Worm (Caenorhabditis elegans) whole organism, L2 larva: Measurements from ENCODE around the gene ZC21.10.

Experiments
- R02D3.7 ChIP-seq: fragments of 150-350 bp; optimal IDR thresholded peaks from 2 replicates; lab custom pipeline; 2014; ENCODE audit warnings: missing biosample characterization, missing genetic modification characterization
- ZK546.5 ChIP-seq: sonication (generic microtip); optimal IDR thresholded peaks from 2 replicates; lab custom pipeline; 2017; ENCODE audit warnings: missing biosample characterization, missing genetic modification characterization
- alr-1 ChIP-seq: fragments of 150-350 bp; optimal IDR thresholded peaks from 2 replicates; lab custom pipeline; 2014; ENCODE audit warnings: missing biosample characterization, missing genetic modification characterization
- aly-2 ChIP-seq: fragments of 150-350 bp; optimal IDR thresholded peaks from 2 replicates; lab custom pipeline; 2014; ENCODE audit warnings: missing biosample characterization, missing genetic modification characterization
- ceh-82 ChIP-seq: fragments of 150-350 bp; optimal IDR thresholded peaks from 2 replicates; lab custom pipeline; 2014; ENCODE audit warnings: missing biosample characterization, missing genetic modification characterization
- egl-27 ChIP-seq: sonication (generic microtip); optimal IDR thresholded peaks from 3 replicates; lab custom pipeline; 2017; ENCODE audit warnings: missing biosample characterization, missing genetic modification reagents, missing genetic modification characterization
- elt-3 ChIP-seq: sonication (generic microtip); optimal IDR thresholded peaks from 2 replicates; lab custom pipeline; 2017; ENCODE audit warnings: missing biosample characterization, missing genetic modification characterization
- lin-11 ChIP-seq: fragments of 150-350 bp; sonication (generic microtip); optimal IDR thresholded peaks from 2 replicates; lab custom pipeline; 2014; ENCODE audit warnings: missing biosample characterization, missing genetic modification characterization, inconsistent platforms, mixed read lengths
- lin-13 ChIP-seq: fragments of 150-350 bp; optimal IDR thresholded peaks from 2 replicates; lab custom pipeline; 2014; ENCODE audit warnings: missing biosample characterization, missing genetic modification reagents, missing genetic modification characterization
- nhr-12 ChIP-seq: fragments of 150-350 bp; optimal IDR thresholded peaks from 2 replicates; lab custom pipeline; 2014; ENCODE audit warnings: missing biosample characterization, missing genetic modification characterization
- nhr-129 ChIP-seq: fragments of 150-350 bp; optimal IDR thresholded peaks from 2 replicates; lab custom pipeline; 2014; ENCODE audit warnings: missing biosample characterization, missing genetic modification characterization
- nhr-21 ChIP-seq: fragments of 150-350 bp; optimal IDR thresholded peaks from 2 replicates; lab custom pipeline; 2014; ENCODE audit warnings: missing biosample characterization, missing genetic modification characterization
- nhr-23 ChIP-seq: fragments of 150-350 bp; optimal IDR thresholded peaks from 2 replicates; lab custom pipeline; 2014; ENCODE audit warnings: missing biosample characterization, missing genetic modification reagents, missing genetic modification characterization
- nhr-237 ChIP-seq: fragments of 150-350 bp; optimal IDR thresholded peaks from 2 replicates; lab custom pipeline; 2014; ENCODE audit warnings: missing biosample characterization, missing genetic modification characterization
- nhr-25 ChIP-seq: fragments of 150-350 bp; sonication (generic microtip); optimal IDR thresholded peaks from 3 replicates; lab custom pipeline; 2014; ENCODE audit warnings: missing biosample characterization, missing genetic modification characterization
- nhr-6 ChIP-seq: fragments of 150-350 bp; optimal IDR thresholded peaks from 2 replicates; lab custom pipeline; 2014; ENCODE audit warnings: missing biosample characterization, missing genetic modification characterization
- nhr-77 ChIP-seq: fragments of 150-350 bp; optimal IDR thresholded peaks from 2 replicates; lab custom pipeline; 2014; ENCODE audit warnings: missing biosample characterization, missing genetic modification characterization
- sma-3 ChIP-seq: sonication (generic microtip); optimal IDR thresholded peaks from 2 replicates; lab custom pipeline; 2016; ENCODE audit warnings: missing genetic modification reagents, missing genetic modification characterization, missing compliant biosample characterization
- sma-9 ChIP-seq, 2 experiments: fragments of 150-350 bp in 1 of 2; sonication (generic microtip) in 1 of 2; optimal IDR thresholded peaks; 2 replicates each; lab custom pipeline; 2014 to 2016; ENCODE audit warnings: missing genetic modification characterization in 2 of 2, mild to moderate bottlenecking in 1 of 2, missing biosample characterization in 1 of 2, missing compliant biosample characterization in 1 of 2, missing genetic modification reagents in 1 of 2, moderate library complexity in 1 of 2
- unc-55 ChIP-seq: fragments of 150-350 bp; sonication (generic microtip); optimal IDR thresholded peaks from 3 replicates; lab custom pipeline; 2014; ENCODE audit warnings: missing biosample characterization, missing genetic modification reagents, missing genetic modification characterization
- unc-62 ChIP-seq: fragments of 150-350 bp; optimal IDR thresholded peaks from 2 replicates; lab custom pipeline; 2014; ENCODE audit warnings: missing biosample characterization, missing genetic modification reagents, missing genetic modification characterization
- ztf-1 ChIP-seq: fragments of 200-800 bp; sonication (Bioruptor generic); conservative IDR thresholded peaks from 2 replicates; pipeline ENCODE4 v1.3.6; 2022; ENCODE audit warnings: missing genetic modification characterization, missing compliant biosample characterization
- ztf-11 ChIP-seq: sonication (generic microtip); optimal IDR thresholded peaks from 2 replicates; lab custom pipeline; 2017; ENCODE audit warnings: missing biosample characterization, missing genetic modification characterization

ZC21.10 gene

ce11 chrIII:8579367-8579766 is 49.5 kb downstream of the ZC21.10 start (continued):
- TF ChIP-seq lin-11 = no peak
- TF ChIP-seq sma-9 (GFP tag; optimal IDR thresholded peaks at IDR 0.05; lab: Kevin White, UChicago) = peak; percentile 11
- TF ChIP-seq sma-9 (tag; optimal IDR thresholded peaks at IDR 0.05; lab: Kevin White, UChicago) = no peak
- TF ChIP-seq aly-2 = no peak
- no peak for TF ChIP-seq R02D3.7 (tag; lab: Kevin White, UChicago)
- TF ChIP-seq ztf-1 = no peak
- TF ChIP-seq nhr-77 (tag; lab: Kevin White, UChicago) = no peak
- TF ChIP-seq nhr-129 = no peak

- TF ChIP-seq unc-62 (no peak), unc-55 (GFP tag; lab: Kevin White, UChicago) (no peak), elt-3 (tag; lab: Kevin White, UChicago) (no peak), egl-27 (tag; lab: Kevin White, UChicago) (no peak), nhr-21 (tag; lab: Kevin White, UChicago) (no peak), nhr-12 (no peak), nhr-237 (tag; lab: Kevin White, UChicago) (no peak), nhr-6 (tag; lab: Kevin White, UChicago) (no peak), ZK546.5 (tag; lab: Kevin White, UChicago) (no peak), sma-3 (GFP tag; lab: Kevin White, UChicago) (no peak), alr-1 (tag; lab: Kevin White, UChicago) (no peak), lin-13 (no peak), ztf-11 (tag; lab: Kevin White, UChicago) (no peak), ceh-82 (tag; lab: Kevin White, UChicago) (no peak), nhr-25 (no peak), nhr-23 (tag; lab: Kevin White, UChicago) (no peak)
Measured at ce11 chrIII:8580802-8581201, 50.9 kb downstream of the ZC21.10 start, which contains the start of gene doxa-1. TSS of gene doxa-1 (plus strand) at chrIII:8581102.
